Worm (Caenorhabditis elegans) whole organism, L2 larva: ENCODE results near the gene F21C10.13.

Experiments used
- aly-2 ChIP-seq: fragments of 150-350 bp; optimal IDR thresholded peaks from 2 replicates; lab custom pipeline; 2014; ENCODE audit warnings: missing biosample characterization, missing genetic modification characterization
- elt-1 ChIP-seq: fragments of 150-350 bp; optimal IDR thresholded peaks from 2 replicates; lab custom pipeline; 2014; ENCODE audit warnings: missing biosample characterization, missing genetic modification characterization
- nhr-12 ChIP-seq: fragments of 150-350 bp; optimal IDR thresholded peaks from 2 replicates; lab custom pipeline; 2014; ENCODE audit warnings: missing biosample characterization, missing genetic modification characterization
- nhr-237 ChIP-seq: fragments of 150-350 bp; optimal IDR thresholded peaks from 2 replicates; lab custom pipeline; 2014; ENCODE audit warnings: missing biosample characterization, missing genetic modification characterization
- snpc-4 ChIP-seq: fragments of 150-350 bp; optimal IDR thresholded peaks from 2 replicates; lab custom pipeline; 2014; ENCODE audit warnings: missing biosample characterization, missing genetic modification characterization
- zag-1 ChIP-seq: fragments of 150-350 bp; optimal IDR thresholded peaks from 2 replicates; lab custom pipeline; 2014; ENCODE audit warnings: missing biosample characterization, missing genetic modification characterization
- ztf-11 ChIP-seq: sonication (generic microtip); optimal IDR thresholded peaks from 2 replicates; lab custom pipeline; 2017; ENCODE audit warnings: missing biosample characterization, missing genetic modification characterization

DNA sequence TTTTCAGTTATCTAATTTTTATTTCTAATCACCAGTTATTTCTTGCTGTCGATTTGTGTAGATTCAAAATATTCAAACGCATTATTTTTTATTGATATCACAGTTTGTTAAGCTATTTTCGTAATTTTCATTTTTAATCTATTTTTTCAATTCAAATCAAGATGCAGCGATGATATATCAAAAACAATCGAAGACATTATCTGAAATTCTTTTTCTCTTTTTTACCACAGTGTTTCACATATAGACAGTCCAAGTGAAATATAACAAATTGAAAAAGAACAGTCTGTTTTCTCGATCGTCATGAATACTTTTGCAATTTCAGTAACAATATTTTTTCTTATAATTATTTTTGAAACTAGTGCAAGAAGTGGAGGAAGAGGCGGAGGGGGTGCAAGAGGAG is 3.2 kb downstream of the F21C10.13 start, which contains the start of gene F21C10.5:
- TF ChIP-seq ztf-11 (tag; lab: Kevin White, UChicago): no peak
- TF ChIP-seq zag-1: no peak
- TF ChIP-seq elt-1 (tag; lab: Kevin White, UChicago): no peak
- no peak for TF ChIP-seq nhr-12 (tag; lab: Kevin White, UChicago)
- no peak for TF ChIP-seq aly-2 (tag; lab: Kevin White, UChicago)
- TF ChIP-seq nhr-237 (tag; lab: Kevin White, UChicago): no peak
- no peak for TF ChIP-seq snpc-4 (tag; lab: Kevin White, UChicago)
